Worm (Caenorhabditis elegans): ENCODE measurements around the gene srh-166.

- no peak for TF ChIP-seq F57C9.4 (tag; optimal IDR thresholded peaks at IDR 0.05)
- no peak for TF ChIP-seq snpc-4 (GFP tag; optimal IDR thresholded peaks at IDR 0.05)
- TF ChIP-seq snpc-4 (tag; optimal IDR thresholded peaks at IDR 0.05), result no peak
- no peak for TF ChIP-seq ama-1 (optimal IDR thresholded peaks at IDR 0.05)
- no peak for TF ChIP-seq ama-1 (GFP tag; optimal IDR thresholded peaks at IDR 0.05)
- TF ChIP-seq D2030.7 (GFP tag; IDR thresholded peaks at IDR 0.05), result peak; percentile 30; the same call in 1 of the 2 replicates
- no peak for TF ChIP-seq mes-4 (tag; optimal IDR thresholded peaks at IDR 0.05)
- TF ChIP-seq sea-2 (GFP tag; IDR thresholded peaks at IDR 0.05), result no peak
- TF ChIP-seq snpc-1.3 (tag; optimal IDR thresholded peaks at IDR 0.05; ENCODE audit: insufficient read depth), result no peak
- TF ChIP-seq efl-1 (GFP tag; optimal IDR thresholded peaks at IDR 0.05), result no peak
Measured at ce11 chrV:20480790-20481189, 44.9 kb downstream of the srh-166 start.
